Worm (Caenorhabditis elegans) whole organism, L1 larva: ENCODE data around the gene F19B2.6.

Experiments
- F16B12.6 ChIP-seq: fragments of 150-350 bp; optimal IDR thresholded peaks from 2 replicates; lab custom pipeline; 2014; ENCODE audit warnings: missing biosample characterization, missing genetic modification characterization
- aha-1 ChIP-seq: fragments of 150-350 bp; optimal IDR thresholded peaks from 2 replicates; lab custom pipeline; 2014; ENCODE audit warnings: missing biosample characterization, missing genetic modification characterization
- aly-2 ChIP-seq: fragments of 150-350 bp; optimal IDR thresholded peaks from 2 replicates; lab custom pipeline; 2014; ENCODE audit warnings: missing biosample characterization, missing genetic modification characterization
- ama-1 ChIP-seq: fragments of 150-350 bp; optimal IDR thresholded peaks from 2 replicates; lab custom pipeline; 2014
- blmp-1 ChIP-seq: fragments of 150-350 bp; optimal IDR thresholded peaks from 2 replicates; lab custom pipeline; 2014; ENCODE audit warnings: missing biosample characterization, missing genetic modification characterization
- ceh-63 ChIP-seq: fragments of 200-800 bp; sonication (Bioruptor generic); optimal IDR thresholded peaks from 2 replicates; lab custom pipeline; 2018; ENCODE audit warnings: mild to moderate bottlenecking, missing genetic modification characterization, missing compliant biosample characterization
- ces-1 ChIP-seq: fragments of 150-350 bp; optimal IDR thresholded peaks from 2 replicates; lab custom pipeline; 2014; ENCODE audit warnings: missing biosample characterization, missing genetic modification reagents, missing genetic modification characterization
- efl-1 ChIP-seq, 4 experiments: fragments of 150-350 bp; optimal IDR thresholded peaks in 3 of 4; peaks in 1 of 4; 1 replicate in 1 of 4; 2 replicates in 3 of 4; lab custom pipeline; 2014; ENCODE audit warnings: missing biosample characterization in 2 of 4, missing genetic modification characterization in 2 of 4, missing genetic modification reagents in 2 of 4
- egl-27 ChIP-seq, 2 experiments: fragments of 150-350 bp in 1 of 2; sonication (generic microtip); optimal IDR thresholded peaks; 3 replicates each; lab custom pipeline; 2017 to 2018; ENCODE audit warnings: missing biosample characterization in 2 of 2, missing genetic modification characterization in 2 of 2, missing genetic modification reagents in 2 of 2
- elt-2 ChIP-seq: sonication (generic microtip); optimal IDR thresholded peaks from 2 replicates; lab custom pipeline; 2016; ENCODE audit warnings: missing genetic modification characterization, mild to moderate bottlenecking, inconsistent platforms, missing compliant biosample characterization, missing genetic modification reagents
- fkh-10 ChIP-seq: sonication (generic microtip); optimal IDR thresholded peaks from 2 replicates; lab custom pipeline; 2017; ENCODE audit warnings: missing biosample characterization, missing genetic modification reagents, missing genetic modification characterization
- fos-1 ChIP-seq: fragments of 150-350 bp; optimal IDR thresholded peaks from 2 replicates; lab custom pipeline; 2014; ENCODE audit warnings: missing biosample characterization, missing genetic modification characterization
- grh-1 ChIP-seq: fragments of 200-800 bp; sonication (Bioruptor generic); IDR thresholded peaks from 2 replicates; pipeline ENCODE4 v1.3.6; 2022; ENCODE audit warnings: missing genetic modification reagents, missing genetic modification characterization, missing compliant biosample characterization
- hpl-2 ChIP-seq: fragments of 150-350 bp; optimal IDR thresholded peaks from 2 replicates; lab custom pipeline; 2014; ENCODE audit warnings: missing biosample characterization, missing genetic modification reagents, missing genetic modification characterization
- irx-1 ChIP-seq: sonication (generic microtip); optimal IDR thresholded peaks from 2 replicates; lab custom pipeline; 2016; ENCODE audit warnings: missing genetic modification characterization, missing compliant biosample characterization
- lin-13 ChIP-seq: fragments of 150-350 bp; optimal IDR thresholded peaks from 2 replicates; lab custom pipeline; 2014; ENCODE audit warnings: missing biosample characterization, missing genetic modification reagents, missing genetic modification characterization
- lin-15B ChIP-seq: fragments of 150-350 bp; sonication (generic microtip); optimal IDR thresholded peaks from 3 replicates; lab custom pipeline; 2014; ENCODE audit warnings: missing biosample characterization, missing genetic modification characterization
- lin-35 ChIP-seq, 2 experiments: fragments of 150-350 bp; optimal IDR thresholded peaks; 2 replicates each; lab custom pipeline; 2014; ENCODE audit warnings: missing biosample characterization in 2 of 2, missing genetic modification characterization in 2 of 2, missing genetic modification reagents in 2 of 2
- lir-3 ChIP-seq: sonication (generic microtip); optimal IDR thresholded peaks from 2 replicates; lab custom pipeline; 2016; ENCODE audit warnings: mild to moderate bottlenecking, missing genetic modification characterization, moderate library complexity, missing compliant biosample characterization; ENCODE audit not compliant: poor library complexity
- lsy-2 ChIP-seq, 2 experiments: fragments of 150-350 bp; optimal IDR thresholded peaks; 2 replicates each; lab custom pipeline; 2014; ENCODE audit warnings: missing biosample characterization in 2 of 2, missing genetic modification characterization in 2 of 2
- nhr-11 ChIP-seq: fragments of 150-350 bp; optimal IDR thresholded peaks from 2 replicates; lab custom pipeline; 2014; ENCODE audit warnings: missing biosample characterization, missing genetic modification characterization
- nhr-12 ChIP-seq: sonication (generic microtip); optimal IDR thresholded peaks from 2 replicates; lab custom pipeline; 2017; ENCODE audit warnings: missing biosample characterization, missing genetic modification characterization
- nhr-20 ChIP-seq: sonication (generic microtip); optimal IDR thresholded peaks from 2 replicates; lab custom pipeline; 2016; ENCODE audit warnings: mild to moderate bottlenecking, missing genetic modification characterization, missing compliant biosample characterization
- nhr-237 ChIP-seq: fragments of 150-350 bp; optimal IDR thresholded peaks from 2 replicates; lab custom pipeline; 2014; ENCODE audit warnings: missing biosample characterization, missing genetic modification characterization
- nhr-71 ChIP-seq: sonication (generic microtip); optimal IDR thresholded peaks from 2 replicates; lab custom pipeline; 2016; ENCODE audit warnings: mild to moderate bottlenecking, missing genetic modification characterization, moderate library complexity, missing compliant biosample characterization
- nhr-77 ChIP-seq: fragments of 150-350 bp; optimal IDR thresholded peaks from 2 replicates; lab custom pipeline; 2014; ENCODE audit warnings: missing biosample characterization, missing genetic modification characterization
- nhr-90 ChIP-seq: sonication (generic microtip); optimal IDR thresholded peaks from 2 replicates; lab custom pipeline; 2016; ENCODE audit warnings: mild to moderate bottlenecking, missing genetic modification characterization, missing compliant biosample characterization; ENCODE audit not compliant: poor library complexity
- pag-3 ChIP-seq: sonication (generic microtip); optimal IDR thresholded peaks from 2 replicates; lab custom pipeline; 2017; ENCODE audit warnings: missing genetic modification characterization, mild to moderate bottlenecking, missing compliant biosample characterization, antibody characterized with exemption, borderline replicate concordance; ENCODE audit not compliant: insufficient read depth
- pax-3 ChIP-seq: fragments of 200-800 bp; sonication (Bioruptor generic); optimal IDR thresholded peaks from 2 replicates; lab custom pipeline; 2018; ENCODE audit warnings: mild to moderate bottlenecking, missing genetic modification characterization, moderate library complexity, missing compliant biosample characterization
- skn-1 ChIP-seq: fragments of 150-350 bp; optimal IDR thresholded peaks from 2 replicates; lab custom pipeline; 2014; ENCODE audit warnings: missing biosample characterization, missing genetic modification characterization
- snu-23 ChIP-seq: sonication (generic microtip); optimal IDR thresholded peaks from 2 replicates; lab custom pipeline; 2016; ENCODE audit warnings: missing genetic modification characterization, missing compliant biosample characterization
- sox-4 ChIP-seq: sonication (generic microtip); optimal IDR thresholded peaks from 2 replicates; lab custom pipeline; 2016; ENCODE audit warnings: missing genetic modification characterization, missing compliant biosample characterization
- sptf-1 ChIP-seq: fragments of 150-350 bp; optimal IDR thresholded peaks from 2 replicates; lab custom pipeline; 2014; ENCODE audit warnings: missing biosample characterization, missing genetic modification characterization
- tlp-1 ChIP-seq: fragments of 150-350 bp; optimal IDR thresholded peaks from 2 replicates; lab custom pipeline; 2014; ENCODE audit warnings: missing biosample characterization, missing genetic modification characterization
- unc-98 ChIP-seq: fragments of 200-800 bp; sonication (Bioruptor generic); IDR thresholded peaks from 2 replicates; pipeline ENCODE4 v1.3.6; 2022; ENCODE audit warnings: missing genetic modification characterization, missing compliant biosample characterization
- xbp-1 ChIP-seq: sonication (generic microtip); optimal IDR thresholded peaks from 2 replicates; lab custom pipeline; 2016; ENCODE audit warnings: missing genetic modification characterization, missing compliant biosample characterization
- zip-4 ChIP-seq: fragments of 200-800 bp; sonication (Bioruptor generic); optimal IDR thresholded peaks from 2 replicates; lab custom pipeline; 2018; ENCODE audit warnings: mild to moderate bottlenecking, missing genetic modification characterization, moderate library complexity, missing compliant biosample characterization
- ztf-4 ChIP-seq: fragments of 150-350 bp; optimal IDR thresholded peaks from 2 replicates; lab custom pipeline; 2014; ENCODE audit warnings: missing biosample characterization, missing genetic modification characterization

F19B2.6 gene

ce11 chrV:20125137-20125536, 33.2 kb upstream of the F19B2.6 start:
- TF ChIP-seq lin-15B (tag; lab: Kevin White, UChicago) (no peak), ceh-63 (GFP tag; lab: Kevin White, UChicago) (no peak), pax-3 (tag; lab: Kevin White, UChicago) (no peak), nhr-20 (tag; lab: Kevin White, UChicago) (no peak), ama-1 (lab: Kevin White, UChicago) (no peak), elt-2 (tag; lab: Kevin White, UChicago) (no peak), lir-3 (tag; lab: Kevin White, UChicago) (no peak), tlp-1 (tag; lab: Kevin White, UChicago) (no peak), skn-1 (tag; lab: Kevin White, UChicago) (no peak), lin-13 (GFP tag; lab: Kevin White, UChicago) (no peak), pag-3 (tag; lab: Kevin White, UChicago) (no peak), egl-27 (tag; optimal IDR thresholded peaks at IDR 0.05; lab: Kevin White, UChicago) (no peak), unc-98 (no peak), fkh-10 (GFP tag; lab: Kevin White, UChicago) (no peak), nhr-77 (tag; lab: Kevin White, UChicago) (no peak), xbp-1 (no peak), ces-1 (GFP tag; lab: Kevin White, UChicago) (no peak), sox-4 (no peak)

- TF ChIP-seq hpl-2 (GFP tag; lab: Kevin White, UChicago) (no peak), nhr-11 (no peak), ama-1 (lab: Kevin White, UChicago) (no peak), snu-23 (GFP tag; lab: Kevin White, UChicago) (no peak), aha-1 (tag; lab: Kevin White, UChicago) (no peak), aly-2 (tag; lab: Kevin White, UChicago) (no peak), nhr-77 (tag; lab: Kevin White, UChicago) (no peak), fos-1 (tag; lab: Kevin White, UChicago) (no peak), grh-1 (GFP tag; lab: Robert Waterston, UW) (no peak), xbp-1 (no peak), F16B12.6 (no peak), zip-4 (no peak)
Observed at ce11 chrV:20126637-20127036, 31.7 kb upstream of the F19B2.6 start.

DNA sequence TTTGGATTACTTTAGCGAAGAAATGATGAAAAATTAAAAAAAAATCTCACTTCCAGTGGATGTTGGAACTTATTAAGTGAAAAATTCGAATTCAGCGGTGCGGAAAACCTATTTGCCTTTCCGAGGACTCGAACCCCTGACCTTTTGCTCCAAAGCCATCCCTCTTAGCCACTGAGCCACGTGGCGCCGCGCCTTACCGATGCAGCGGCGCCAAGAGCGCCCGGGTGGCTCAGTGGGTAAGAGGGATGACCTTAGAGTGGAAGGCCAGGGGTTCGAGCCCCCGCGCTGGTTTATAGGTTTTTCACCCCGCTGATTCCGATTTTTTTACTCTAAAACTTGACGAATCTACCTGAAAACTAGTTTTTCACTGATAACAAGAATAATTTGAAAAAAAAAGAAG, 30.8 kb upstream of the F19B2.6 start:
- no peak for TF ChIP-seq ceh-63 (GFP tag; lab: Kevin White, UChicago)
- TF ChIP-seq nhr-20 (tag; lab: Kevin White, UChicago), result no peak

ce11 chrV:20133163-20133562, 25.2 kb upstream of the F19B2.6 start, which contains the start of gene ssu-1:
ssu-1 (minus strand) TSS chrV:20133263.
- TF ChIP-seq lin-35 (GFP tag; optimal IDR thresholded peaks at IDR 0.05; lab: Kevin White, UChicago) (no peak), efl-1 (optimal IDR thresholded peaks at IDR 0.05; lab: Kevin White, UChicago) (no peak), efl-1 (GFP tag; optimal IDR thresholded peaks at IDR 0.05 in 1 of 2; lab: Kevin White, UChicago) (peak in 1 of 2 experiments; percentile 25)
- TF ChIP-seq, all 84 proteins: peak for 1

DNA sequence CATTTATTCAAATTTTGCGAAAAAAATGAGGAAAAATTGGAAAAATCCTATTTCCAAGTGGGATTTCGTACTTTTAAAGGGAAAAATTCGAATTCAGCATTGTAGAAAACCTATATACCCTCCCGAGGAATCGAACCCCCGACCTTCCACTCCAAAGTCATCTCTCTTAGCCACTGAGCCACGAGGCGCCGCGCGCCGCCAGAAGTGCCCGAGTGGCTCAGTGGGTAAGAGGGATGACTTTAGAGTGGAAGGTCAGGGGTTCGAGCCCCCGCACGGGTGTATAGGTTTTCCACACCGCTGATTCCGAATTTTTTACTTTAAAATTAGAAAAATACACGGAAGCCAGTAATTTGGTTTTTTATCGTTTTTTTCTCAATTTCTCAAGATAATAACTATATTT, 23.5 kb upstream of the F19B2.6 start:
- TF ChIP-seq skn-1 (tag; lab: Kevin White, UChicago) (no peak), blmp-1 (no peak), lsy-2 (tag; optimal IDR thresholded peaks at IDR 0.05; lab: Kevin White, UChicago) (no peak), nhr-90 (tag; lab: Kevin White, UChicago) (no peak), efl-1 (optimal IDR thresholded peaks at IDR 0.05; lab: Kevin White, UChicago) (no peak), efl-1 (GFP tag; optimal IDR thresholded peaks at IDR 0.05 in 1 of 2; lab: Kevin White, UChicago) (no peak), sptf-1 (tag; lab: Kevin White, UChicago) (no peak), ztf-4 (no peak), nhr-237 (no peak), nhr-71 (tag; lab: Kevin White, UChicago) (no peak), pag-3 (tag; lab: Kevin White, UChicago) (no peak), nhr-12 (tag; lab: Kevin White, UChicago) (no peak), irx-1 (tag; lab: Kevin White, UChicago) (no peak), zip-4 (no peak)
